Fruit fly (Drosophila melanogaster): ENCODE results near the gene Npc2e.

- TF ChIP-seq ovo (GFP tag; optimal IDR thresholded peaks at IDR 0.05) = no peak
- TF ChIP-seq Crg-1 (GFP tag; optimal IDR thresholded peaks at IDR 0.05) = no peak
- TF ChIP-seq toe (GFP tag; optimal IDR thresholded peaks at IDR 0.05) = no peak
- no peak for TF ChIP-seq CG12768 (GFP tag; optimal IDR thresholded peaks at IDR 0.05)
- TF ChIP-seq CG33017 (tag; optimal IDR thresholded peaks at IDR 0.05) = no peak
- TF ChIP-seq CG11617 (GFP tag; optimal IDR thresholded peaks at IDR 0.05) = no peak
- TF ChIP-seq kay (GFP tag; ENCODE audit: borderline replicate concordance) = no peak
- TF ChIP-seq Clk (GFP tag; optimal IDR thresholded peaks at IDR 0.05) = no peak
- TF ChIP-seq Hr96 (GFP tag; optimal IDR thresholded peaks at IDR 0.05) = no peak
- no peak for TF ChIP-seq cnc (optimal IDR thresholded peaks at IDR 0.05)
- no peak for TF ChIP-seq CG14711 (tag; optimal IDR thresholded peaks at IDR 0.05)
- no peak for TF ChIP-seq bab1 (GFP tag; optimal IDR thresholded peaks at IDR 0.05)
- TF ChIP-seq tj (GFP tag; optimal IDR thresholded peaks at IDR 0.05) = no peak
- TF ChIP-seq Mnt (GFP tag; optimal IDR thresholded peaks at IDR 0.05) = no peak
These were observed 17.7 kb downstream of the Npc2e start, which contains the start of gene nerfin-2 for dm6 chr3R:10070817-10071216.
